Fruit fly (Drosophila melanogaster) whole organism: ENCODE measurements around the gene CG9733.

Experiments used
- CG8478 ChIP-seq: fragments of >200 bp; optimal IDR thresholded peaks from 2 replicates; lab custom pipeline; 2018; ENCODE audit warnings: inconsistent platforms
- Dll ChIP-seq: fragments of >200 bp; optimal IDR thresholded peaks from 2 replicates; lab custom pipeline; 2017
- EcR ChIP-seq, 2 experiments: fragments of >200 bp; optimal IDR thresholded peaks; 2 replicates each; lab custom pipeline; 2017; ENCODE audit warnings: missing biosample characterization in 2 of 2, missing genetic modification characterization in 2 of 2, missing genetic modification reagents in 2 of 2
- pan ChIP-seq: fragments of >200 bp; optimal IDR thresholded peaks from 2 replicates; lab custom pipeline; 2017
- psq ChIP-seq: fragments of >200 bp; optimal IDR thresholded peaks from 2 replicates; lab custom pipeline; 2017
- usp ChIP-seq: fragments of >200 bp; optimal IDR thresholded peaks from 2 replicates; lab custom pipeline; 2017; ENCODE audit warnings: missing biosample characterization, missing genetic modification characterization, mixed read lengths

- TF ChIP-seq Dll (lab: Kevin White, UChicago) (no peak), CG8478 (lab: Kevin White, UChicago) (no peak), psq (lab: Kevin White, UChicago) (no peak), EcR (GFP tag; optimal IDR thresholded peaks at IDR 0.05; lab: Kevin White, UChicago) (no peak), usp (GFP tag; lab: Kevin White, UChicago) (no peak), pan (lab: Kevin White, UChicago) (no peak)
These were observed 38.5 kb downstream of the CG9733 start for dm6 chr3R:30208011-30208410.
